Worm (Caenorhabditis elegans): ENCODE results near the gene pcyt-2.2.

DNA sequence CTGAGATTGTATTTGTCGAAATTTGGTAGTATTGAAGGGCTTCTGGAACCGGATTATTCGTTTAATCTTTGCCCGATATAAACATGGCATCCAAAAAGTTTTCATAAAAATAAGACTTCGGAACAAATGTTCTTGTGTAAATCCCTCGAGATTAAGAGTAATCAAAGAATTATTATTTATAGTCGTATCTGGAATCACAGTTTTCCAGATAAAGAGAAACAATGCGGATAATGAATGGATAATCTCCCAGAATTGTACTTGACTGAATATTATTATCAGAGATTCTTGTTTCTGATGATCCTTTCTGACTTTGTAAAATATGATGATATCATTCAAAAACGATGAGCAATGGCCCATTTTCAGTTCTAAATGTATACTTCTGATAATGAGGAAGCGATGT is 37.0 kb downstream of the pcyt-2.2 start:
- TF ChIP-seq T22C8.4 (GFP tag; IDR thresholded peaks at IDR 0.05) (no peak), ref-1 (GFP tag; conservative IDR thresholded peaks at IDR 0.05) (no peak)

Measured in whole organism, midembryonic.